Worm (Caenorhabditis elegans) whole organism, L1 larva: Measurements from ENCODE around the gene cyp-32A1.

Source experiments
- C04F5.9 ChIP-seq: sonication (generic microtip); optimal IDR thresholded peaks from 2 replicates; lab custom pipeline; 2016; ENCODE audit warnings: missing genetic modification characterization, missing compliant biosample characterization
- C34B4.2 ChIP-seq: sonication (generic microtip); optimal IDR thresholded peaks from 2 replicates; lab custom pipeline; 2017; ENCODE audit warnings: mild to moderate bottlenecking, missing genetic modification characterization, missing compliant biosample characterization
- F16B12.6 ChIP-seq: fragments of 150-350 bp; optimal IDR thresholded peaks from 2 replicates; lab custom pipeline; 2014; ENCODE audit warnings: missing biosample characterization, missing genetic modification characterization
- aha-1 ChIP-seq: fragments of 150-350 bp; optimal IDR thresholded peaks from 2 replicates; lab custom pipeline; 2014; ENCODE audit warnings: missing biosample characterization, missing genetic modification characterization
- alr-1 ChIP-seq: fragments of 200-800 bp; sonication (Bioruptor generic); optimal IDR thresholded peaks from 2 replicates; lab custom pipeline; 2018; ENCODE audit warnings: borderline replicate concordance, mild to moderate bottlenecking, missing genetic modification characterization, missing compliant biosample characterization
- aly-2 ChIP-seq: fragments of 150-350 bp; optimal IDR thresholded peaks from 2 replicates; lab custom pipeline; 2014; ENCODE audit warnings: missing biosample characterization, missing genetic modification characterization
- ama-1 ChIP-seq: fragments of 150-350 bp; optimal IDR thresholded peaks from 2 replicates; lab custom pipeline; 2014
- blmp-1 ChIP-seq: fragments of 150-350 bp; optimal IDR thresholded peaks from 2 replicates; lab custom pipeline; 2014; ENCODE audit warnings: missing biosample characterization, missing genetic modification characterization
- ceh-63 ChIP-seq: fragments of 200-800 bp; sonication (Bioruptor generic); optimal IDR thresholded peaks from 2 replicates; lab custom pipeline; 2018; ENCODE audit warnings: mild to moderate bottlenecking, missing genetic modification characterization, missing compliant biosample characterization
- ceh-8 ChIP-seq: fragments of 200-800 bp; sonication (Bioruptor generic); optimal IDR thresholded peaks from 2 replicates; lab custom pipeline; 2018; ENCODE audit warnings: mild to moderate bottlenecking, missing genetic modification characterization, moderate library complexity, missing compliant biosample characterization
- ceh-88 ChIP-seq: fragments of 200-800 bp; sonication (Bioruptor generic); IDR thresholded peaks from 2 replicates; pipeline ENCODE4 v1.3.6; 2022; ENCODE audit warnings: missing genetic modification characterization, missing compliant biosample characterization
- ceh-90 ChIP-seq: sonication (generic microtip); optimal IDR thresholded peaks from 2 replicates; lab custom pipeline; 2016; ENCODE audit warnings: missing genetic modification characterization, missing compliant biosample characterization
- ces-1 ChIP-seq: fragments of 150-350 bp; optimal IDR thresholded peaks from 2 replicates; lab custom pipeline; 2014; ENCODE audit warnings: missing biosample characterization, missing genetic modification reagents, missing genetic modification characterization
- dpl-1 ChIP-seq, 3 experiments: fragments of 150-350 bp in 2 of 3; sonication (generic microtip) in 1 of 3; optimal IDR thresholded peaks; 2 replicates each; lab custom pipeline; 2014 to 2017; ENCODE audit warnings: missing biosample characterization in 3 of 3, missing genetic modification characterization in 3 of 3, missing genetic modification reagents in 3 of 3
- efl-1 ChIP-seq, 4 experiments: fragments of 150-350 bp; optimal IDR thresholded peaks in 3 of 4; peaks in 1 of 4; 1 replicate in 1 of 4; 2 replicates in 3 of 4; lab custom pipeline; 2014; ENCODE audit warnings: missing biosample characterization in 2 of 4, missing genetic modification characterization in 2 of 4, missing genetic modification reagents in 2 of 4
- egl-13 ChIP-seq: sonication (generic microtip); optimal IDR thresholded peaks from 2 replicates; lab custom pipeline; 2016; ENCODE audit warnings: missing genotype, missing genetic modification reagents, missing genetic modification characterization, missing compliant biosample characterization
- egl-27 ChIP-seq, 2 experiments: fragments of 150-350 bp in 1 of 2; sonication (generic microtip); optimal IDR thresholded peaks; 3 replicates each; lab custom pipeline; 2017 to 2018; ENCODE audit warnings: missing biosample characterization in 2 of 2, missing genetic modification characterization in 2 of 2, missing genetic modification reagents in 2 of 2
- ets-5 ChIP-seq: fragments of 200-800 bp; sonication (Bioruptor generic); IDR thresholded peaks from 2 replicates; pipeline ENCODE4 v1.3.6; 2022; ENCODE audit warnings: missing genetic modification characterization, missing compliant biosample characterization
- fkh-10 ChIP-seq: sonication (generic microtip); optimal IDR thresholded peaks from 2 replicates; lab custom pipeline; 2017; ENCODE audit warnings: missing biosample characterization, missing genetic modification reagents, missing genetic modification characterization
- fkh-4 ChIP-seq: sonication (generic microtip); optimal IDR thresholded peaks from 2 replicates; lab custom pipeline; 2016; ENCODE audit warnings: missing compliant biosample characterization, missing genetic modification characterization, borderline replicate concordance
- fkh-8 ChIP-seq: sonication (generic microtip); optimal IDR thresholded peaks from 2 replicates; lab custom pipeline; 2016; ENCODE audit warnings: mild to moderate bottlenecking, missing genetic modification characterization, missing compliant biosample characterization
- fos-1 ChIP-seq: fragments of 150-350 bp; optimal IDR thresholded peaks from 2 replicates; lab custom pipeline; 2014; ENCODE audit warnings: missing biosample characterization, missing genetic modification characterization
- grh-1 ChIP-seq: fragments of 200-800 bp; sonication (Bioruptor generic); IDR thresholded peaks from 2 replicates; pipeline ENCODE4 v1.3.6; 2022; ENCODE audit warnings: missing genetic modification reagents, missing genetic modification characterization, missing compliant biosample characterization
- hlh-17 ChIP-seq: fragments of 200-800 bp; sonication (Bioruptor generic); optimal IDR thresholded peaks from 2 replicates; lab custom pipeline; 2018; ENCODE audit warnings: missing genetic modification characterization, mild to moderate bottlenecking, missing compliant biosample characterization, moderate library complexity, borderline replicate concordance
- hpl-2 ChIP-seq: fragments of 150-350 bp; optimal IDR thresholded peaks from 2 replicates; lab custom pipeline; 2014; ENCODE audit warnings: missing biosample characterization, missing genetic modification reagents, missing genetic modification characterization
- isw-1 ChIP-seq: fragments of 200-800 bp; sonication (Bioruptor generic); IDR thresholded peaks from 2 replicates; pipeline ENCODE4 v1.3.6; 2022; ENCODE audit warnings: missing genetic modification characterization, missing compliant biosample characterization
- lin-15B ChIP-seq: fragments of 150-350 bp; sonication (generic microtip); optimal IDR thresholded peaks from 3 replicates; lab custom pipeline; 2014; ENCODE audit warnings: missing biosample characterization, missing genetic modification characterization
- mab-9 ChIP-seq: fragments of 200-800 bp; sonication (Bioruptor generic); IDR thresholded peaks from 2 replicates; pipeline ENCODE4 v1.3.6; 2022; ENCODE audit warnings: missing genetic modification reagents, missing genetic modification characterization, missing compliant biosample characterization
- mdl-1 ChIP-seq, 2 experiments: fragments of 150-350 bp; optimal IDR thresholded peaks; 2 replicates each; lab custom pipeline; 2014 to 2017; ENCODE audit warnings: missing biosample characterization in 2 of 2, missing genetic modification characterization in 2 of 2, inconsistent platforms in 1 of 2
- nhr-12 ChIP-seq: sonication (generic microtip); optimal IDR thresholded peaks from 2 replicates; lab custom pipeline; 2017; ENCODE audit warnings: missing biosample characterization, missing genetic modification characterization
- nhr-19 ChIP-seq: fragments of 200-800 bp; sonication (Bioruptor generic); conservative IDR thresholded peaks from 2 replicates; pipeline ENCODE4 v1.3.6; 2022; ENCODE audit warnings: missing genetic modification characterization, missing compliant biosample characterization
- nhr-28 ChIP-seq: fragments of 150-350 bp; optimal IDR thresholded peaks from 2 replicates; lab custom pipeline; 2014; ENCODE audit warnings: missing biosample characterization, missing genetic modification characterization
- nhr-76 ChIP-seq: sonication (generic microtip); optimal IDR thresholded peaks from 2 replicates; lab custom pipeline; 2017; ENCODE audit warnings: missing biosample characterization, missing genetic modification characterization
- nhr-77 ChIP-seq: fragments of 150-350 bp; optimal IDR thresholded peaks from 2 replicates; lab custom pipeline; 2014; ENCODE audit warnings: missing biosample characterization, missing genetic modification characterization
- nhr-84 ChIP-seq: sonication (generic microtip); optimal IDR thresholded peaks from 2 replicates; lab custom pipeline; 2017; ENCODE audit warnings: missing biosample characterization, missing genetic modification characterization
- nhr-85 ChIP-seq: sonication (generic microtip); peaks from one replicate; lab custom pipeline; 2016; ENCODE audit warnings: missing genetic modification characterization, inconsistent platforms, missing compliant biosample characterization
- nhr-90 ChIP-seq: sonication (generic microtip); optimal IDR thresholded peaks from 2 replicates; lab custom pipeline; 2016; ENCODE audit warnings: mild to moderate bottlenecking, missing genetic modification characterization, missing compliant biosample characterization; ENCODE audit not compliant: poor library complexity
- pax-3 ChIP-seq: fragments of 200-800 bp; sonication (Bioruptor generic); optimal IDR thresholded peaks from 2 replicates; lab custom pipeline; 2018; ENCODE audit warnings: mild to moderate bottlenecking, missing genetic modification characterization, moderate library complexity, missing compliant biosample characterization
- pqm-1 ChIP-seq: sonication (generic microtip); optimal IDR thresholded peaks from 3 replicates; lab custom pipeline; 2017; ENCODE audit warnings: missing biosample characterization, missing genetic modification characterization
- rnt-1 ChIP-seq: sonication (generic microtip); optimal IDR thresholded peaks from 2 replicates; lab custom pipeline; 2016; ENCODE audit warnings: mild to moderate bottlenecking, missing genetic modification characterization, moderate library complexity, missing compliant biosample characterization
- skn-1 ChIP-seq: fragments of 150-350 bp; optimal IDR thresholded peaks from 2 replicates; lab custom pipeline; 2014; ENCODE audit warnings: missing biosample characterization, missing genetic modification characterization
- snpc-4 ChIP-seq: fragments of 150-350 bp; optimal IDR thresholded peaks from 2 replicates; lab custom pipeline; 2014; ENCODE audit warnings: missing biosample characterization, missing genetic modification characterization
- snu-23 ChIP-seq: sonication (generic microtip); optimal IDR thresholded peaks from 2 replicates; lab custom pipeline; 2016; ENCODE audit warnings: missing genetic modification characterization, missing compliant biosample characterization
- sptf-1 ChIP-seq: fragments of 150-350 bp; optimal IDR thresholded peaks from 2 replicates; lab custom pipeline; 2014; ENCODE audit warnings: missing biosample characterization, missing genetic modification characterization
- swsn-7 ChIP-seq: sonication (generic microtip); optimal IDR thresholded peaks from 2 replicates; lab custom pipeline; 2016; ENCODE audit warnings: missing genetic modification characterization, missing compliant biosample characterization
- tlp-1 ChIP-seq: fragments of 150-350 bp; optimal IDR thresholded peaks from 2 replicates; lab custom pipeline; 2014; ENCODE audit warnings: missing biosample characterization, missing genetic modification characterization
- unc-130 ChIP-seq: fragments of 150-350 bp; optimal IDR thresholded peaks from 2 replicates; lab custom pipeline; 2017; ENCODE audit warnings: missing biosample characterization, missing genetic modification characterization, inconsistent platforms
- unc-30 ChIP-seq: sonication (generic microtip); optimal IDR thresholded peaks from 2 replicates; lab custom pipeline; 2017; ENCODE audit warnings: missing biosample characterization, missing genetic modification characterization
- unc-62 ChIP-seq: fragments of 150-350 bp; optimal IDR thresholded peaks from 2 replicates; lab custom pipeline; 2014; ENCODE audit warnings: missing biosample characterization, missing genetic modification reagents, missing genetic modification characterization
- unc-98 ChIP-seq: fragments of 200-800 bp; sonication (Bioruptor generic); IDR thresholded peaks from 2 replicates; pipeline ENCODE4 v1.3.6; 2022; ENCODE audit warnings: missing genetic modification characterization, missing compliant biosample characterization
- xbp-1 ChIP-seq: sonication (generic microtip); optimal IDR thresholded peaks from 2 replicates; lab custom pipeline; 2016; ENCODE audit warnings: missing genetic modification characterization, missing compliant biosample characterization
- zag-1 ChIP-seq: fragments of 150-350 bp; optimal IDR thresholded peaks from 2 replicates; lab custom pipeline; 2014; ENCODE audit warnings: missing biosample characterization, missing genetic modification characterization
- zip-4 ChIP-seq: fragments of 200-800 bp; sonication (Bioruptor generic); optimal IDR thresholded peaks from 2 replicates; lab custom pipeline; 2018; ENCODE audit warnings: mild to moderate bottlenecking, missing genetic modification characterization, moderate library complexity, missing compliant biosample characterization
- ztf-11 ChIP-seq, 2 experiments: sonication (generic microtip); optimal IDR thresholded peaks; 2 replicates each; lab custom pipeline; 2016 to 2017; ENCODE audit warnings: missing genetic modification characterization in 2 of 2, missing biosample characterization in 1 of 2, missing compliant biosample characterization in 1 of 2

cyp-32A1 gene

ce11 chrV:7759270-7759669, 22.3 kb upstream of the cyp-32A1 start (continued):
- TF ChIP-seq zag-1 (peak; percentile 13), mab-9 (GFP tag; lab: Robert Waterston, UW) (no peak; the same call in 1 of the 2 replicates), ets-5 (GFP tag; lab: Robert Waterston, UW) (no peak), C04F5.9 (tag; lab: Kevin White, UChicago) (no peak), pqm-1 (tag; lab: Kevin White, UChicago) (no peak), C34B4.2 (no peak), nhr-28 (tag; lab: Kevin White, UChicago) (no peak), fkh-8 (tag; lab: Kevin White, UChicago) (no peak), efl-1 (optimal IDR thresholded peaks at IDR 0.05; lab: Kevin White, UChicago) (peak; percentile 49 to 61), efl-1 (GFP tag; optimal IDR thresholded peaks at IDR 0.05 in 1 of 2; lab: Kevin White, UChicago) (peak; percentile 34 to 93), swsn-7 (peak; percentile 39), nhr-85 (tag; lab: Kevin White, UChicago) (peak; percentile 91), skn-1 (tag; lab: Kevin White, UChicago) (no peak), isw-1 (GFP tag; lab: Robert Waterston, UW) (peak; percentile 19; the same call in 1 of the 2 replicates), hlh-17 (GFP tag; lab: Kevin White, UChicago) (no peak), ceh-63 (GFP tag; lab: Kevin White, UChicago) (no peak), ztf-11 (tag; optimal IDR thresholded peaks at IDR 0.05; lab: Kevin White, UChicago) (no peak), nhr-76 (tag; lab: Kevin White, UChicago) (no peak), ceh-90 (no peak), blmp-1 (tag; lab: Kevin White, UChicago) (peak; percentile 83), fos-1 (tag; lab: Kevin White, UChicago) (peak; percentile 49), ceh-8 (no peak), aly-2 (no peak), mdl-1 (tag; optimal IDR thresholded peaks at IDR 0.05; lab: Kevin White, UChicago) (peak in 1 of 2 experiments; percentile 73), unc-130 (peak; percentile 44), unc-98 (GFP tag; lab: Robert Waterston, UW) (no peak), rnt-1 (peak; percentile 61), unc-62 (GFP tag; lab: Kevin White, UChicago) (no peak), pax-3 (tag; lab: Kevin White, UChicago) (no peak), nhr-12 (no peak), aha-1 (tag; lab: Kevin White, UChicago) (no peak), xbp-1 (tag; lab: Kevin White, UChicago) (peak; percentile 45), nhr-19 (peak; percentile 58), snu-23 (GFP tag; lab: Kevin White, UChicago) (peak; percentile 89), sptf-1 (tag; lab: Kevin White, UChicago) (no peak), tlp-1 (tag; lab: Kevin White, UChicago) (no peak), F16B12.6 (tag; lab: Kevin White, UChicago) (no peak), ces-1 (GFP tag; lab: Kevin White, UChicago) (no peak), fkh-4 (tag; lab: Kevin White, UChicago) (no peak), egl-27 (tag; optimal IDR thresholded peaks at IDR 0.05; lab: Kevin White, UChicago) (no peak), ceh-88 (GFP tag; lab: Robert Waterston, UW) (peak; percentile 49; the same call in 1 of the 2 replicates), lin-15B (tag; lab: Kevin White, UChicago) (no peak), ama-1 (lab: Kevin White, UChicago) (no peak), grh-1 (GFP tag; lab: Robert Waterston, UW) (no peak), unc-30 (tag; lab: Kevin White, UChicago) (no peak), snpc-4 (no peak), zip-4 (no peak), nhr-84 (no peak), dpl-1 (GFP tag; optimal IDR thresholded peaks at IDR 0.05; lab: Kevin White, UChicago) (peak; percentile 31 to 59 (median 53)), hpl-2 (GFP tag; lab: Kevin White, UChicago) (no peak), egl-13 (tag; lab: Kevin White, UChicago) (peak; percentile 18), alr-1 (tag; lab: Kevin White, UChicago) (no peak), fkh-10 (GFP tag; lab: Kevin White, UChicago) (peak; percentile 24), nhr-90 (tag; lab: Kevin White, UChicago) (no peak), nhr-77 (tag; lab: Kevin White, UChicago) (no peak)
